Worm (Caenorhabditis elegans): Measurements from ENCODE around the gene cdk-1.

The cdk-1 gene

ce11 chrIII:9765465-9765900 lies 18.2 kb downstream of the cdk-1 start (continued):
- TF ChIP-seq aly-2 (tag; optimal IDR thresholded peaks at IDR 0.05): peak; percentile 96
- TF ChIP-seq nhr-20 (tag; optimal IDR thresholded peaks at IDR 0.05): peak; percentile 99
- TF ChIP-seq mef-2 (tag; optimal IDR thresholded peaks at IDR 0.05): peak; percentile 86
- peak in 1 of 2 experiments; percentile 24 for TF ChIP-seq egl-27 (tag; optimal IDR thresholded peaks at IDR 0.05)
- TF ChIP-seq vab-15 (tag; optimal IDR thresholded peaks at IDR 0.05): peak; percentile 86
- TF ChIP-seq ceh-63 (GFP tag; optimal IDR thresholded peaks at IDR 0.05): peak; percentile 34
- no peak for TF ChIP-seq blmp-1 (tag; optimal IDR thresholded peaks at IDR 0.05)
- peak; percentile 57 for TF ChIP-seq F16B12.6 (tag; optimal IDR thresholded peaks at IDR 0.05)
- TF ChIP-seq nhr-90 (tag; optimal IDR thresholded peaks at IDR 0.05; ENCODE audit: poor library complexity): peak; percentile 98
- peak; percentile 89 for TF ChIP-seq nhr-11 (tag; optimal IDR thresholded peaks at IDR 0.05)
- peak; percentile 98 for TF ChIP-seq dsc-1 (tag; optimal IDR thresholded peaks at IDR 0.05)
- peak; percentile 60; the same call in 1 of the 2 replicates for TF ChIP-seq unc-98 (GFP tag; IDR thresholded peaks at IDR 0.05)
- peak; percentile 74 for TF ChIP-seq unc-62 (GFP tag; optimal IDR thresholded peaks at IDR 0.05)
- peak; percentile 84 for TF ChIP-seq snpc-4 (tag; optimal IDR thresholded peaks at IDR 0.05)
- peak; percentile 96 for TF ChIP-seq irx-1 (tag; optimal IDR thresholded peaks at IDR 0.05)
- TF ChIP-seq fkh-4 (tag; optimal IDR thresholded peaks at IDR 0.05; ENCODE audit: borderline replicate concordance): peak; percentile 70
- TF ChIP-seq rnt-1 (tag; optimal IDR thresholded peaks at IDR 0.05): peak; percentile 98
- TF ChIP-seq C04F5.9 (tag; optimal IDR thresholded peaks at IDR 0.05): peak; percentile 94
- peak; percentile 99 for TF ChIP-seq nhr-85 (tag)
- peak; percentile 92 to 96 for TF ChIP-seq efl-1 (optimal IDR thresholded peaks at IDR 0.05)
- peak; percentile 81 to 99 for TF ChIP-seq efl-1 (GFP tag; optimal IDR thresholded peaks at IDR 0.05 in 1 of 2)
- TF ChIP-seq mab-9 (GFP tag; IDR thresholded peaks at IDR 0.05): peak; percentile 95
- no peak for TF ChIP-seq hlh-17 (GFP tag; optimal IDR thresholded peaks at IDR 0.05; ENCODE audit: borderline replicate concordance)
- TF ChIP-seq nhr-19 (GFP tag; conservative IDR thresholded peaks at IDR 0.05): peak; percentile 98
- TF ChIP-seq isw-1 (GFP tag; IDR thresholded peaks at IDR 0.05): peak; percentile 98
- peak; percentile 99 for TF ChIP-seq swsn-7 (tag; optimal IDR thresholded peaks at IDR 0.05)
- TF ChIP-seq zag-1 (tag; optimal IDR thresholded peaks at IDR 0.05): peak; percentile 85
- TF ChIP-seq nhr-12 (tag; optimal IDR thresholded peaks at IDR 0.05): peak; percentile 69
- TF ChIP-seq jun-1 (tag; optimal IDR thresholded peaks at IDR 0.05): peak; percentile 98
- no peak for TF ChIP-seq nhr-28 (tag; optimal IDR thresholded peaks at IDR 0.05)
- TF ChIP-seq lin-35 (GFP tag; optimal IDR thresholded peaks at IDR 0.05): peak; percentile 90 to 92
- TF ChIP-seq sptf-1 (tag; optimal IDR thresholded peaks at IDR 0.05): no peak
- peak; percentile 99 for TF ChIP-seq tbx-2 (tag; optimal IDR thresholded peaks at IDR 0.05)
- peak; percentile 94 for TF ChIP-seq fkh-10 (GFP tag; optimal IDR thresholded peaks at IDR 0.05)
- TF ChIP-seq unc-86 (tag; optimal IDR thresholded peaks at IDR 0.05): peak; percentile 99
- peak; percentile 87 for TF ChIP-seq efl-3 (GFP tag; optimal IDR thresholded peaks at IDR 0.05)
- TF ChIP-seq C16A3.4 (tag; optimal IDR thresholded peaks at IDR 0.05): peak; percentile 98
- peak; percentile 77 to 86 (median 85) for TF ChIP-seq dpl-1 (GFP tag; optimal IDR thresholded peaks at IDR 0.05)
- peak; percentile 95 for TF ChIP-seq skn-1 (tag; optimal IDR thresholded peaks at IDR 0.05)
- no peak for TF ChIP-seq nhr-76 (tag; optimal IDR thresholded peaks at IDR 0.05)
- peak; percentile 96 for TF ChIP-seq lin-13 (GFP tag; optimal IDR thresholded peaks at IDR 0.05)
- TF ChIP-seq unc-130 (tag; optimal IDR thresholded peaks at IDR 0.05): peak; percentile 96
- peak; percentile 84 for TF ChIP-seq lin-39 (tag; optimal IDR thresholded peaks at IDR 0.05)
- TF ChIP-seq ztf-4 (tag; optimal IDR thresholded peaks at IDR 0.05): peak; percentile 99
- peak; percentile 89 for TF ChIP-seq fos-1 (tag; optimal IDR thresholded peaks at IDR 0.05)
- TF ChIP-seq aha-1 (tag; optimal IDR thresholded peaks at IDR 0.05): peak; percentile 68
- TF ChIP-seq fkh-8 (tag; optimal IDR thresholded peaks at IDR 0.05): peak; percentile 99
- peak; percentile 97 for TF ChIP-seq xbp-1 (tag; optimal IDR thresholded peaks at IDR 0.05)
- no peak for TF ChIP-seq ets-5 (GFP tag; IDR thresholded peaks at IDR 0.05)
- no peak for TF ChIP-seq ces-1 (GFP tag; optimal IDR thresholded peaks at IDR 0.05)
- peak; percentile 100 for TF ChIP-seq lsy-2 (tag; optimal IDR thresholded peaks at IDR 0.05)
- TF ChIP-seq grh-1 (GFP tag; IDR thresholded peaks at IDR 0.05): peak; percentile 98
- TF ChIP-seq elt-2 (tag; optimal IDR thresholded peaks at IDR 0.05): peak; percentile 95
- peak; percentile 36 to 97 for TF ChIP-seq ztf-11 (tag; optimal IDR thresholded peaks at IDR 0.05)
